Fruit fly (Drosophila melanogaster) whole organism: ENCODE measurements around the gene kairos.

Experiments used
- CG8478 ChIP-seq: fragments of >200 bp; optimal IDR thresholded peaks from 2 replicates; lab custom pipeline; 2018; ENCODE audit warnings: inconsistent platforms
- pan ChIP-seq: fragments of >200 bp; optimal IDR thresholded peaks from 2 replicates; lab custom pipeline; 2017

- TF ChIP-seq pan (lab: Kevin White, UChicago) = no peak
- TF ChIP-seq CG8478 (lab: Kevin White, UChicago) = no peak
Measured at dm6 chrX:18395157-18395556, 39.2 kb upstream of the kairos start.
